Worm (Caenorhabditis elegans) whole organism, midembryonic: ENCODE data around the gene F31F7.2.

Experiments used
- T22C8.4 ChIP-seq: fragments of 200-800 bp; sonication (Bioruptor generic); IDR thresholded peaks from 2 replicates; pipeline ENCODE4 v1.3.6; 2022; ENCODE audit warnings: missing genetic modification characterization, missing compliant biosample characterization
- cog-1 ChIP-seq: sonication (generic microtip); optimal IDR thresholded peaks from 2 replicates; lab custom pipeline; 2016; ENCODE audit warnings: missing genetic modification characterization, missing compliant biosample characterization
- flt-1 ChIP-seq: fragments of 200-800 bp; sonication (Bioruptor generic); IDR thresholded peaks from 2 replicates; pipeline ENCODE4 v1.3.6; 2022; ENCODE audit warnings: missing genetic modification characterization, missing compliant biosample characterization
- klf-2 ChIP-seq: fragments of 200-800 bp; sonication (Bioruptor generic); conservative IDR thresholded peaks from 2 replicates; pipeline ENCODE4 v1.3.6; 2022; ENCODE audit warnings: missing genetic modification reagents, missing genetic modification characterization, missing compliant biosample characterization
- med-1 ChIP-seq: sonication (generic microtip); optimal IDR thresholded peaks from 2 replicates; lab custom pipeline; 2017; ENCODE audit warnings: missing genetic modification characterization, mild to moderate bottlenecking, missing compliant biosample characterization, antibody characterized with exemption, missing genetic modification reagents; ENCODE audit not compliant: insufficient read depth
- ref-1 ChIP-seq: fragments of 200-800 bp; sonication (Bioruptor generic); conservative IDR thresholded peaks from 2 replicates; pipeline ENCODE4 v1.3.6; 2022; ENCODE audit warnings: missing genetic modification reagents, missing genetic modification characterization, missing compliant biosample characterization
- tab-1 ChIP-seq: fragments of 200-800 bp; sonication (Bioruptor generic); IDR thresholded peaks from 2 replicates; pipeline ENCODE4 v1.3.6; 2022; ENCODE audit warnings: missing genetic modification characterization, missing compliant biosample characterization
- ztf-23 ChIP-seq: fragments of 200-800 bp; sonication (Bioruptor generic); IDR thresholded peaks from 2 replicates; pipeline ENCODE4 v1.3.6; 2022; ENCODE audit warnings: missing genetic modification reagents, missing genetic modification characterization, missing compliant biosample characterization
- ztf-29 ChIP-seq: fragments of 200-800 bp; sonication (Bioruptor generic); IDR thresholded peaks from 2 replicates; pipeline ENCODE4 v1.3.6; 2022; ENCODE audit warnings: missing genetic modification reagents, missing genetic modification characterization, missing compliant biosample characterization

- TF ChIP-seq flt-1 (no peak), T22C8.4 (GFP tag; lab: Robert Waterston, UW) (no peak), tab-1 (GFP tag; lab: Robert Waterston, UW) (no peak), ref-1 (GFP tag; lab: Robert Waterston, UW) (no peak), ztf-29 (GFP tag; lab: Robert Waterston, UW) (no peak), ztf-23 (GFP tag; lab: Robert Waterston, UW) (0 out of 2 replicates have a peak, but pooled peaks have one; percentile 6), klf-2 (GFP tag; lab: Robert Waterston, UW) (no peak), cog-1 (tag; lab: Kevin White, UChicago) (no peak), med-1 (GFP tag; lab: Kevin White, UChicago) (no peak)
Observed at ce11 chrV:6223315-6224018, 47.2 kb upstream of the F31F7.2 start.
